Worm (Caenorhabditis elegans): ENCODE data around the gene alfa-1.

The alfa-1 gene

DNA sequence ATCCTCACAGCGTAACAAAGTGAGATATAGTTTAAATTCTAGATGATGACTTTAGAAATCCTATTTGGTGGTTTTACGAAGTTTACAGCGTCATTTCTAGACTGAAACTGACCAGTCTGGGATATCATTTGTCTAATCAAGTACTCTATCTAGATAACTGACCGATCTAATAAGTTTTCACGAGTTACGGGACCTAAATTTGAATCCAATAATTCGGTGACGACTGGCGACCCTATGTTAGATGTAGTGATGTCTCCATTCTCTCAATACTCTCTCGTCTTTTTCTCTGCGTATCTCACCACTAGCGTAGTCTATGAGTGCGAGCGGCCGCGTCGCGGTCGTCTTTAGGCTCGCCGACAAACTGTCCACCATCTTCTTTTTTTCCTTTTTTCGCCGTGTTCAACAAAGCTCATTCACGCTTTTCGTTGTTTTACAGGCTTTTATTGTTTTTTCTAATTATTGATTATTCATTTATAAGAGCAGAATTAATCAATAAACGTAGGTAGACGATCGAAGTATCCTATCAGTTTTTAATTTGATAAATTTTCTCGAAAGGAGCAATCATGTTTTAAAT is 46.9 kb downstream of the alfa-1 start (continued):
- TF ChIP-seq zip-11 (GFP tag; IDR thresholded peaks at IDR 0.05) (no peak), ces-1 (GFP tag; optimal IDR thresholded peaks at IDR 0.05) (no peak)

- no peak for TF ChIP-seq nhr-28 (tag; optimal IDR thresholded peaks at IDR 0.05)
- peak; percentile 21 for TF ChIP-seq hlh-11 (tag; optimal IDR thresholded peaks at IDR 0.05)
- TF ChIP-seq aha-1 (tag): peak; percentile 47
Observed at ce11 chrII:7614334-7614733, 48.0 kb downstream of the alfa-1 start.

- TF ChIP-seq lin-1 (GFP tag; IDR thresholded peaks at IDR 0.05) (no peak), unc-62 (GFP tag; optimal IDR thresholded peaks at IDR 0.05 in 1 of 2) (no peak), unc-62 (tag; optimal IDR thresholded peaks at IDR 0.05) (no peak), fkh-10 (GFP tag; optimal IDR thresholded peaks at IDR 0.05) (no peak), Y105C5A.15 (GFP tag; IDR thresholded peaks at IDR 0.05) (no peak), lin-38 (GFP tag; IDR thresholded peaks at IDR 0.05) (no peak), vab-7 (GFP tag; IDR thresholded peaks at IDR 0.05) (no peak), nhr-42 (GFP tag; IDR thresholded peaks at IDR 0.05) (no peak), jun-1 (tag; optimal IDR thresholded peaks at IDR 0.05) (no peak), lim-7 (GFP tag; IDR thresholded peaks at IDR 0.05) (no peak), lin-29 (GFP tag; IDR thresholded peaks at IDR 0.05) (no peak), Y75B8A.6 (GFP tag; IDR thresholded peaks at IDR 0.05) (no peak), dve-1 (tag; optimal IDR thresholded peaks at IDR 0.05; ENCODE audit: insufficient read depth) (no peak), zip-2 (tag; optimal IDR thresholded peaks at IDR 0.05) (no peak), T26A8.4 (GFP tag; IDR thresholded peaks at IDR 0.05) (no peak), dpl-1 (GFP tag; optimal IDR thresholded peaks at IDR 0.05) (no peak), lin-13 (GFP tag; optimal IDR thresholded peaks at IDR 0.05) (no peak), ceh-32 (tag; optimal IDR thresholded peaks at IDR 0.05; ENCODE audit: poor library complexity) (no peak)
Observed at ce11 chrII:7613241-7613782, 49.0 kb downstream of the alfa-1 start, which contains the start of the genes oig-4 and R07G3.7. Gene oig-4, plus strand, starts transcription at chrII:7613541. Gene R07G3.7, minus strand, starts transcription at chrII:7613732.

Measured in whole organism, L4 larva.